Fruit fly (Drosophila melanogaster) whole organism, adult: Measurements from ENCODE around the gene Srp19.

Experiments
- CG11617 ChIP-seq: fragments of 200-800 bp; sonication (Bioruptor generic); optimal IDR thresholded peaks from 2 replicates; lab custom pipeline; 2017; ENCODE audit warnings: mild to moderate bottlenecking, missing biosample characterization, missing genetic modification reagents, missing genetic modification characterization
- CG12768 ChIP-seq: fragments of 200-800 bp; sonication (Bioruptor generic); optimal IDR thresholded peaks from 2 replicates; lab custom pipeline; 2017; ENCODE audit warnings: missing biosample characterization, missing genetic modification characterization, mild to moderate bottlenecking, moderate library complexity, missing genetic modification reagents
- CG14711 ChIP-seq: fragments of 200-800 bp; sonication (Bioruptor generic); optimal IDR thresholded peaks from 2 replicates; lab custom pipeline; 2018; ENCODE audit warnings: missing biosample characterization, mild to moderate bottlenecking, missing genetic modification characterization, moderate library complexity
- CG1620 ChIP-seq: fragments of 200-800 bp; sonication (Bioruptor generic); optimal IDR thresholded peaks from 2 replicates; lab custom pipeline; 2016; ENCODE audit warnings: missing biosample characterization, missing genetic modification characterization
- CG33017 ChIP-seq: fragments of 200-800 bp; sonication (Bioruptor generic); optimal IDR thresholded peaks from 2 replicates; lab custom pipeline; 2018; ENCODE audit warnings: missing biosample characterization, mild to moderate bottlenecking, missing genetic modification characterization, moderate library complexity
- CG5204 ChIP-seq: fragments of 200-800 bp; sonication (Bioruptor generic); optimal IDR thresholded peaks from 2 replicates; lab custom pipeline; 2016; ENCODE audit warnings: missing biosample characterization, missing genetic modification characterization
- CG7045 ChIP-seq: fragments of 200-800 bp; sonication (Bioruptor generic); optimal IDR thresholded peaks from 2 replicates; lab custom pipeline; 2017; ENCODE audit warnings: missing biosample characterization, mild to moderate bottlenecking, missing genetic modification characterization
- CG7101 ChIP-seq: fragments of 200-800 bp; sonication (Bioruptor generic); optimal IDR thresholded peaks from 2 replicates; lab custom pipeline; 2018; ENCODE audit warnings: missing biosample characterization, mild to moderate bottlenecking, missing genetic modification characterization, moderate library complexity
- Clk ChIP-seq: fragments of 200-800 bp; sonication (Bioruptor generic); optimal IDR thresholded peaks from 2 replicates; lab custom pipeline; 2017; ENCODE audit warnings: missing biosample characterization, missing genetic modification characterization
- Crg-1 ChIP-seq: fragments of 200-800 bp; sonication (Bioruptor generic); optimal IDR thresholded peaks from 2 replicates; lab custom pipeline; 2016; ENCODE audit warnings: missing biosample characterization, missing genetic modification characterization
- Hr96 ChIP-seq: fragments of 200-800 bp; sonication (Bioruptor generic); optimal IDR thresholded peaks from 2 replicates; lab custom pipeline; 2016; ENCODE audit warnings: missing biosample characterization, missing genetic modification characterization
- Mnt ChIP-seq: fragments of 200-800 bp; sonication (Bioruptor generic); optimal IDR thresholded peaks from 2 replicates; lab custom pipeline; 2016; ENCODE audit warnings: missing biosample characterization, mild to moderate bottlenecking, missing genetic modification characterization
- bab1 ChIP-seq: fragments of 200-800 bp; sonication (Bioruptor generic); optimal IDR thresholded peaks from 3 replicates; lab custom pipeline; 2019; ENCODE audit warnings: missing biosample characterization, mild to moderate bottlenecking, missing genetic modification characterization, moderate library complexity
- cic ChIP-seq: fragments of 200-800 bp; sonication (Bioruptor generic); optimal IDR thresholded peaks from 2 replicates; lab custom pipeline; 2017; ENCODE audit warnings: missing biosample characterization, mild to moderate bottlenecking, missing genetic modification characterization, moderate library complexity
- cnc ChIP-seq, 2 experiments: fragments of >200 bp; optimal IDR thresholded peaks; 2 replicates each; lab custom pipeline; 2017
- kay ChIP-seq: fragments of 200-800 bp; sonication (Bioruptor generic); peaks from one replicate; lab custom pipeline; 2016; ENCODE audit warnings: missing biosample characterization, missing genetic modification characterization, borderline replicate concordance
- ovo ChIP-seq: fragments of 200-800 bp; sonication (Bioruptor generic); optimal IDR thresholded peaks from 2 replicates; lab custom pipeline; 2016; ENCODE audit warnings: missing biosample characterization, missing genetic modification characterization
- pad ChIP-seq: fragments of 200-800 bp; sonication (Bioruptor generic); optimal IDR thresholded peaks from 3 replicates; lab custom pipeline; 2017; ENCODE audit warnings: missing biosample characterization, missing genetic modification characterization, mild to moderate bottlenecking, moderate library complexity, missing genetic modification reagents
- tj ChIP-seq: fragments of 200-800 bp; sonication (Bioruptor generic); optimal IDR thresholded peaks from 3 replicates; lab custom pipeline; 2017; ENCODE audit warnings: missing biosample characterization, mild to moderate bottlenecking, missing genetic modification characterization, moderate library complexity
- toe ChIP-seq: fragments of 200-800 bp; sonication (Bioruptor generic); optimal IDR thresholded peaks from 2 replicates; lab custom pipeline; 2016; ENCODE audit warnings: missing biosample characterization, missing genetic modification characterization

Gene Srp19

dm6 chr3L:7339216-7339742 is 8.6 kb downstream of the Srp19 start, which contains the start of the genes lark and eco:
Gene lark (plus strand): TSS chr3L:7339266.
Gene eco (minus strand): TSS chr3L:7339340.
- TF ChIP-seq tj (no peak), CG14711 (peak; percentile 61), bab1 (peak; percentile 67), Hr96 (GFP tag; lab: Kevin White, UChicago) (no peak), Mnt (GFP tag; lab: Kevin White, UChicago) (peak; percentile 11), Clk (no peak), CG1620 (no peak), CG11617 (GFP tag; lab: Kevin White, UChicago) (no peak), toe (GFP tag; lab: Kevin White, UChicago) (no peak), pad (no peak), CG33017 (no peak), cic (GFP tag; lab: Kevin White, UChicago) (no peak), CG7101 (tag; lab: Kevin White, UChicago) (no peak), CG7045 (GFP tag; lab: Kevin White, UChicago) (no peak), kay (GFP tag; lab: Kevin White, UChicago) (no peak), CG12768 (GFP tag; lab: Kevin White, UChicago) (peak; percentile 3), CG5204 (no peak), ovo (GFP tag; lab: Kevin White, UChicago) (no peak), cnc (optimal IDR thresholded peaks at IDR 0.05; lab: Kevin White, UChicago) (no peak), Crg-1 (GFP tag; lab: Kevin White, UChicago) (no peak)

DNA sequence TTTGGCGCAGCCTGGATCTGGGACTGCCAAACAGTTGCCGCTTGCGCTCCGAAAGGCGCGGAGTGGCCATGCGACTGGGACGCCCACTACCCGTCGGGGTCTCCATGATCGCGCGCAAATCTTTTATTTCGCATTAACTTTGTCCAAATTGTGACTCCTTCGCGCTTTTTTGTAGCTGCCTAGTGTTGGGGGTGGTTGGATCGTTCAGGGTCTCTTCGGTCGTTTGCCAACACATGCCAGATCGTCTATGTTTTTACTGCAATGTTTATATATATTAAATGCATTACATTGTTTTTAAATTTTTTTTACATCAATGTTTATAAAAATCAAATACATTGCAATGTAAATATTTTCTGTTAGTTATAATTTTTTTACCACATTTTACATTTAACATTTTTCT is 9.0 kb downstream of the Srp19 start:
- no peak for TF ChIP-seq Hr96 (GFP tag; lab: Kevin White, UChicago)
- TF ChIP-seq Crg-1 (GFP tag; lab: Kevin White, UChicago) = peak; percentile 66
- TF ChIP-seq Mnt (GFP tag; lab: Kevin White, UChicago) = peak; percentile 2
- TF ChIP-seq Clk = no peak
- no peak for TF ChIP-seq toe (GFP tag; lab: Kevin White, UChicago)
- no peak for TF ChIP-seq CG5204
- TF ChIP-seq pad = peak; percentile 50
- no peak for TF ChIP-seq CG11617 (GFP tag; lab: Kevin White, UChicago)
- TF ChIP-seq ovo (GFP tag; lab: Kevin White, UChicago) = peak; percentile 20
- TF ChIP-seq CG33017 = no peak
- peak; percentile 31 for TF ChIP-seq CG12768 (GFP tag; lab: Kevin White, UChicago)
- no peak for TF ChIP-seq kay (GFP tag; lab: Kevin White, UChicago)
- peak; percentile 52 for TF ChIP-seq CG1620
- TF ChIP-seq cic (GFP tag; lab: Kevin White, UChicago) = no peak
- no peak for TF ChIP-seq CG7045 (GFP tag; lab: Kevin White, UChicago)
- no peak for TF ChIP-seq CG14711
- no peak for TF ChIP-seq tj
- peak; percentile 54 for TF ChIP-seq CG7101 (tag; lab: Kevin White, UChicago)
- TF ChIP-seq bab1 = no peak
- TF ChIP-seq cnc (optimal IDR thresholded peaks at IDR 0.05; lab: Kevin White, UChicago) = no peak

dm6 chr3L:7334990-7335389 is 12.8 kb downstream of the Srp19 start, which contains the start of the genes wrm1 and wrm2:
Gene wrm1 (minus strand): TSS chr3L:7335226.
Gene wrm2 (minus strand): TSS chr3L:7335226.
- TF ChIP-seq CG5204 (no peak), CG14711 (peak; percentile 5), bab1 (peak; percentile 52), Mnt (GFP tag; lab: Kevin White, UChicago) (peak; percentile 55)

DNA sequence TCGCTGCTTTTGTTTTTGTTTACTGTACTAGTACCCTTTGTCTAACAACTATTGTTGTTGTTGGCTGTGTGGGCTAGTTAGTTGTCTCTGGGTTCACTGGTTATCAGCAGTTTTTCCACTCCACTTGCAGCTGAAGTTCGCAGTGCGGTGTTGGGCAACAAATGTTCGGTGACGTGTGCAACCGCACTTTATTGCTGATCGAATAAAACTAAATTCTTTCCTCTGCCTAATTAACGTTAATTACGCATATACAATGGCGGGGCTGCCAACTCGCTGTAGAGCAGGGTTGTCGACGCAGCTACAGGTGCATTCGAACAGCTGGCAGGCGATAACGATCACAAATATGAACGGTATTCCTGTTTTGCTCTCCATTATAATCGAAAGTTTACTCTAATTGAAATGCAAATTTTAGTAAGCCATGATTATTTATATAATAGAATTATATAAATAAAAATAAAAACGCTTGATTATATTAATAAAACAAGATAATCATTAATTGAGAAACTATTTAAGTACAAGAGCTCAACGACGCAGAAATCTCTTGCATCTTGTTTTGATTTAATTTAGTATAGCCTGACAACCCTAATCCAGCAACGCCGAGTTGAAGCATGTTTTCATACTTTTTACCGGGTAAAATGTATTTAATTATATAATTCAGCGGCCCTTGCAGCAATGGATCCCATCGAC is 19.1 kb downstream of the Srp19 start, which contains the start of the genes mrva, CG42307 and mus312:
mrva (minus strand) TSS at position 276 of the 687 bp plus-strand sequence.
CG42307 (plus strand) TSS at position 566 of the 687 bp plus-strand sequence.
mus312 (plus strand) TSS at position 566 of the 687 bp plus-strand sequence.
- TF ChIP-seq CG7101 (tag; lab: Kevin White, UChicago) (peak; percentile 96), CG5204 (no peak), toe (GFP tag; lab: Kevin White, UChicago) (no peak), CG14711 (peak; percentile 99), pad (peak; percentile 69), CG1620 (peak; percentile 75), cnc (optimal IDR thresholded peaks at IDR 0.05; lab: Kevin White, UChicago) (no peak), CG11617 (GFP tag; lab: Kevin White, UChicago) (peak; percentile 96), CG33017 (peak; percentile 93), CG7045 (GFP tag; lab: Kevin White, UChicago) (peak; percentile 90), bab1 (peak; percentile 86), Mnt (GFP tag; lab: Kevin White, UChicago) (peak; percentile 70), Crg-1 (GFP tag; lab: Kevin White, UChicago) (peak; percentile 80), Hr96 (GFP tag; lab: Kevin White, UChicago) (no peak), kay (GFP tag; lab: Kevin White, UChicago) (no peak), CG12768 (GFP tag; lab: Kevin White, UChicago) (peak; percentile 90), cic (GFP tag; lab: Kevin White, UChicago) (peak; percentile 69), Clk (peak; percentile 51), tj (peak; percentile 88), ovo (GFP tag; lab: Kevin White, UChicago) (peak; percentile 80)

DNA sequence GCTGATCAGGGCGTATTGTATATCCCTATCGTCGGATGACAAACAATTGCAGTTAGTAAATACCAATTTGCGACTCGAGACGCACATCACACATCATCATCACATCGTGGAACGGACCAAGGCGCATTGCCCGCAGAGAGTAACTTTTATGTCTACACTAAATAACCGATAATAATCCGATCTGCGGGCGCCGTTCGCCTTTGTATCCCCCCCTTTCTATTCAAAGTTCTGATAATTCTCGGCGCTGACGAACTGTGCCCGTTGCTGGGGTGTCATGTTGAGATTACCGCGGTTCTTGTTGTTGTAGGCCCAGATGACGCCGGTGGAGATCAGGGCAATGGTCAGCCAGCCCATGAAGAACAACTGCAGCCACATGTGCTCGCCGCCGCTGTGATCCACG is 21.2 kb downstream of the Srp19 start:
- TF ChIP-seq pad (no peak), cic (GFP tag; lab: Kevin White, UChicago) (no peak), CG11617 (GFP tag; lab: Kevin White, UChicago) (no peak), cnc (optimal IDR thresholded peaks at IDR 0.05; lab: Kevin White, UChicago) (no peak), ovo (GFP tag; lab: Kevin White, UChicago) (no peak), Crg-1 (GFP tag; lab: Kevin White, UChicago) (no peak), Mnt (GFP tag; lab: Kevin White, UChicago) (no peak), CG7045 (GFP tag; lab: Kevin White, UChicago) (no peak), CG14711 (no peak), CG12768 (GFP tag; lab: Kevin White, UChicago) (no peak), CG33017 (no peak), tj (no peak), Clk (no peak), CG7101 (tag; lab: Kevin White, UChicago) (no peak), Hr96 (GFP tag; lab: Kevin White, UChicago) (no peak), CG5204 (no peak)
